Worm (Caenorhabditis elegans): ENCODE data around the gene rab-14.

- TF ChIP-seq nhr-48 (tag; optimal IDR thresholded peaks at IDR 0.05) (no peak), Y75B8A.6 (GFP tag; IDR thresholded peaks at IDR 0.05) (no peak), lin-39 (tag; optimal IDR thresholded peaks at IDR 0.05) (no peak), fos-1 (tag; optimal IDR thresholded peaks at IDR 0.05) (no peak), T20F7.1 (GFP tag; optimal IDR thresholded peaks at IDR 0.05) (no peak), dmd-9 (GFP tag; IDR thresholded peaks at IDR 0.05) (no peak)
Observed at ce11 chrX:15576942-15577341, 29.5 kb downstream of the rab-14 start, which contains the start of gene K09A9.6.
